Fruit fly (Drosophila melanogaster): ENCODE results near the gene fok.

The fok gene

dm6 chr2L:20084785-20085555 lies at the start of gene fok (continued):
- peak; percentile 98 for TF ChIP-seq Hr4 (GFP tag; optimal IDR thresholded peaks at IDR 0.05)
- TF ChIP-seq topi (GFP tag; optimal IDR thresholded peaks at IDR 0.05) = peak; percentile 98
- peak; percentile 98 for TF ChIP-seq pdm3 (GFP tag; optimal IDR thresholded peaks at IDR 0.05)
- peak; percentile 97 for TF ChIP-seq CG8319 (GFP tag; optimal IDR thresholded peaks at IDR 0.05)
- TF ChIP-seq CG34406 (GFP tag; optimal IDR thresholded peaks at IDR 0.05) = peak; percentile 97
- TF ChIP-seq CG11902 (GFP tag; optimal IDR thresholded peaks at IDR 0.05) = peak; percentile 95
- peak; percentile 99 for TF ChIP-seq Sox102F (GFP tag; optimal IDR thresholded peaks at IDR 0.05)
- TF ChIP-seq esn (GFP tag; optimal IDR thresholded peaks at IDR 0.05) = peak; percentile 99
- TF ChIP-seq CG9139 (GFP tag; optimal IDR thresholded peaks at IDR 0.05) = peak; percentile 95
- TF ChIP-seq Gug (GFP tag; IDR thresholded peaks at IDR 0.05) = peak; percentile 92

dm6 chr2L:20121233-20121551 lies 36.3 kb upstream of the fok start:
- TF ChIP-seq svp (GFP tag) = no peak
- TF ChIP-seq CG16779 (tag; optimal IDR thresholded peaks at IDR 0.05) = no peak
- no peak for TF ChIP-seq CG6792 (GFP tag; optimal IDR thresholded peaks at IDR 0.05)
- no peak for TF ChIP-seq OdsH (GFP tag; optimal IDR thresholded peaks at IDR 0.05)
- no peak for TF ChIP-seq Sox102F (GFP tag; optimal IDR thresholded peaks at IDR 0.05)
- TF ChIP-seq CG4318 (GFP tag; optimal IDR thresholded peaks at IDR 0.05) = no peak
- no peak for TF ChIP-seq CG10669 (GFP tag; optimal IDR thresholded peaks at IDR 0.05)
- TF ChIP-seq CG8319 (GFP tag; optimal IDR thresholded peaks at IDR 0.05) = no peak
- TF ChIP-seq Ets21C (GFP tag; optimal IDR thresholded peaks at IDR 0.05) = no peak

- TF ChIP-seq fd85E (GFP tag; optimal IDR thresholded peaks at IDR 0.05) (no peak), fkh (GFP tag; optimal IDR thresholded peaks at IDR 0.05) (no peak), topi (GFP tag; optimal IDR thresholded peaks at IDR 0.05) (peak; percentile 47), Sox14 (GFP tag; optimal IDR thresholded peaks at IDR 0.05) (peak; percentile 9), Ets96B (tag; optimal IDR thresholded peaks at IDR 0.05) (peak; percentile 49), CG8632 (GFP tag; optimal IDR thresholded peaks at IDR 0.05) (peak; percentile 27), CG11902 (GFP tag; optimal IDR thresholded peaks at IDR 0.05) (peak; percentile 62), fd59A (GFP tag; optimal IDR thresholded peaks at IDR 0.05) (peak; percentile 42), Ets21C (GFP tag; optimal IDR thresholded peaks at IDR 0.05) (no peak), ss (GFP tag; optimal IDR thresholded peaks at IDR 0.05) (peak; percentile 51 to 56), pdm3 (GFP tag; optimal IDR thresholded peaks at IDR 0.05) (peak; percentile 66), Eip75B (GFP tag; optimal IDR thresholded peaks at IDR 0.05) (peak; percentile 30), CG10669 (GFP tag; optimal IDR thresholded peaks at IDR 0.05) (peak; percentile 49), Hr4 (GFP tag; optimal IDR thresholded peaks at IDR 0.05) (peak; percentile 45), CG11762 (GFP tag; optimal IDR thresholded peaks at IDR 0.05; ENCODE audit: insufficient read depth) (peak; percentile 12), esn (GFP tag; optimal IDR thresholded peaks at IDR 0.05) (peak; percentile 67), CG3032 (tag; optimal IDR thresholded peaks at IDR 0.05) (peak; percentile 70), CG10631 (GFP tag; optimal IDR thresholded peaks at IDR 0.05) (peak; percentile 65), CG1621 (tag; optimal IDR thresholded peaks at IDR 0.05) (peak; percentile 7), CG7368 (GFP tag; optimal IDR thresholded peaks at IDR 0.05) (no peak), CG8119 (GFP tag; IDR thresholded peaks at IDR 0.05) (peak; percentile 80; the same call in 2 of the 3 replicates), CG6808 (GFP tag; optimal IDR thresholded peaks at IDR 0.05) (peak; percentile 60), CG31627 (GFP tag; optimal IDR thresholded peaks at IDR 0.05) (peak; percentile 85), dsx (GFP tag; optimal IDR thresholded peaks at IDR 0.05; ENCODE audit: poor library complexity, severe bottlenecking) (peak; percentile 52), CG9139 (GFP tag; optimal IDR thresholded peaks at IDR 0.05) (peak; percentile 50), spab (GFP tag; optimal IDR thresholded peaks at IDR 0.05) (peak; percentile 50), CG11294 (GFP tag; IDR thresholded peaks at IDR 0.05) (no peak), net (GFP tag; optimal IDR thresholded peaks at IDR 0.05) (peak; percentile 62), Sox15 (GFP tag; optimal IDR thresholded peaks at IDR 0.05) (no peak), CG6276 (GFP tag; optimal IDR thresholded peaks at IDR 0.05) (peak; percentile 72), CG6792 (GFP tag; optimal IDR thresholded peaks at IDR 0.05) (peak; percentile 51), CG16779 (tag; optimal IDR thresholded peaks at IDR 0.05) (peak; percentile 20), OdsH (GFP tag; optimal IDR thresholded peaks at IDR 0.05) (peak; percentile 32), CG6854 (GFP tag; optimal IDR thresholded peaks at IDR 0.05) (no peak), CG15336 (GFP tag; IDR thresholded peaks at IDR 0.05) (no peak), Eip93F (GFP tag; optimal IDR thresholded peaks at IDR 0.05) (no peak)
These were observed 35.7 kb upstream of the fok start for dm6 chr2L:20120388-20121232.
